Worm (Caenorhabditis elegans) whole organism, L4/young adult: ENCODE measurements around the gene F13D11.4.

ENCODE experiments used
- W03F9.2 ChIP-seq: fragments of 150-350 bp; optimal IDR thresholded peaks from 2 replicates; lab custom pipeline; 2014; ENCODE audit warnings: missing biosample characterization, missing genetic modification characterization
- dao-5 ChIP-seq: sonication (generic microtip); optimal IDR thresholded peaks from 2 replicates; lab custom pipeline; 2016; ENCODE audit warnings: missing genotype, missing genetic modification characterization, moderate library complexity, missing compliant biosample characterization

DNA sequence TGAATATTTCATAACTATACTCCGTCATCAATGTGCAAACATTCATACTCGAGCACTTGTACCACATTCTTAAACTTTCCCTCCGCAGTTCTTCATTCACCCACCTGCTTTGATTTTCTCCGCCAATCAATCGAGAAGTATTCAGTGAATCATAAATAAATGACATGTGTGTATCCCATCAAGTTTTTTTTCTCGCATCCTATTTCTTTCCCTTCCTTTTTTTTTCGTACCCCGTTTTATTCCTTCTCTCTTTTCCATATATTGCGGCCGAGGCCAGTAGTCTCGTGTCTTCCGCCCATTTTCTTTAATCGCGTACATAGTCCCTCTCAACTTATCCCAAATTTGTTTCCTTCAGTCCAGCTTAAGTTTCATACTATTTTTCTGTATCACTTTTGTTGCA, 14.1 kb upstream of the F13D11.4 start, which contains the start of gene atat-2:
- TF ChIP-seq W03F9.2 (tag; lab: Kevin White, UChicago): no peak
- no peak for TF ChIP-seq dao-5
